Fruit fly (Drosophila melanogaster) whole organism, embryonic: ENCODE measurements around the gene lectin-33A.

Experiments used
- Atf-2 ChIP-seq: fragments of 200-800 bp; sonication (Bioruptor generic); optimal IDR thresholded peaks from 2 replicates; lab custom pipeline; 2016; ENCODE audit warnings: missing biosample characterization, missing genetic modification characterization
- B-H2 ChIP-seq: fragments of 200-800 bp; sonication (Bioruptor generic); optimal IDR thresholded peaks from 2 replicates; lab custom pipeline; 2018; ENCODE audit warnings: missing biosample characterization, mild to moderate bottlenecking, missing genetic modification characterization
- Bgb ChIP-seq: fragments of 200-800 bp; sonication (Bioruptor generic); IDR thresholded peaks from 2 replicates; pipeline ENCODE4 v1.3.6; 2022; ENCODE audit warnings: missing biosample characterization, missing genetic modification characterization; ENCODE audit not compliant: partially characterized antibody
- CG11723 ChIP-seq: fragments of 200-800 bp; sonication (Bioruptor generic); optimal IDR thresholded peaks from 2 replicates; lab custom pipeline; 2017; ENCODE audit warnings: missing biosample characterization, mild to moderate bottlenecking, missing genetic modification characterization
- CG15601 ChIP-seq: fragments of 200-800 bp; sonication (Bioruptor generic); optimal IDR thresholded peaks from 3 replicates; lab custom pipeline; 2019; ENCODE audit warnings: missing biosample characterization, mild to moderate bottlenecking, missing genetic modification characterization, moderate library complexity
- CG1603 ChIP-seq: fragments of 200-800 bp; sonication (Bioruptor generic); optimal IDR thresholded peaks from 2 replicates; lab custom pipeline; 2019; ENCODE audit warnings: missing biosample characterization, mild to moderate bottlenecking, missing genetic modification characterization, moderate library complexity
- CG16863 ChIP-seq: fragments of 200-800 bp; sonication (Bioruptor generic); optimal IDR thresholded peaks from 3 replicates; lab custom pipeline; 2016; ENCODE audit warnings: missing biosample characterization, missing genetic modification characterization
- CG17568 ChIP-seq: fragments of 200-800 bp; sonication (Bioruptor generic); optimal IDR thresholded peaks from 2 replicates; lab custom pipeline; 2018; ENCODE audit warnings: missing biosample characterization, mild to moderate bottlenecking, missing genetic modification characterization, moderate library complexity
- CG2199 ChIP-seq: fragments of 200-800 bp; sonication (Bioruptor generic); IDR thresholded peaks from 3 replicates; pipeline ENCODE4 v1.3.6; 2022; ENCODE audit warnings: missing biosample characterization, missing genetic modification characterization
- CG43689 ChIP-seq: fragments of 200-800 bp; sonication (Bioruptor generic); IDR thresholded peaks from 2 replicates; pipeline ENCODE4 v1.3.6; 2022; ENCODE audit warnings: missing biosample characterization, missing genetic modification characterization
- CG4424 ChIP-seq: fragments of 200-800 bp; sonication (Bioruptor generic); optimal IDR thresholded peaks from 3 replicates; lab custom pipeline; 2016; ENCODE audit warnings: missing biosample characterization, missing genetic modification characterization
- CG4820 ChIP-seq: fragments of 200-800 bp; sonication (Bioruptor generic); optimal IDR thresholded peaks from 3 replicates; lab custom pipeline; 2016; ENCODE audit warnings: missing biosample characterization, missing genetic modification characterization
- CG5180 ChIP-seq: fragments of 200-800 bp; sonication (Bioruptor generic); optimal IDR thresholded peaks from 3 replicates; lab custom pipeline; 2017; ENCODE audit warnings: missing biosample characterization, missing genetic modification characterization, mild to moderate bottlenecking, moderate library complexity, missing genetic modification reagents
- CG6654 ChIP-seq: fragments of 200-800 bp; sonication (Bioruptor generic); optimal IDR thresholded peaks from 2 replicates; lab custom pipeline; 2017; ENCODE audit warnings: missing biosample characterization, mild to moderate bottlenecking, missing genetic modification characterization
- CG6765 ChIP-seq: fragments of 200-800 bp; sonication (Bioruptor generic); optimal IDR thresholded peaks from 3 replicates; lab custom pipeline; 2017; ENCODE audit warnings: missing biosample characterization, mild to moderate bottlenecking, missing genetic modification characterization
- CG7357 ChIP-seq: fragments of 200-800 bp; sonication (Bioruptor generic); IDR thresholded peaks from 3 replicates; pipeline ENCODE4 v1.3.6; 2022; ENCODE audit warnings: missing biosample characterization, missing genetic modification characterization
- CG9215 ChIP-seq: fragments of 200-800 bp; sonication (Bioruptor generic); IDR thresholded peaks from 2 replicates; pipeline ENCODE4 v1.3.6; 2022; ENCODE audit warnings: missing biosample characterization, missing genetic modification characterization
- CG9932 ChIP-seq: fragments of 200-800 bp; sonication (Bioruptor generic); IDR thresholded peaks from 2 replicates; pipeline ENCODE4 v1.3.6; 2022; ENCODE audit warnings: missing biosample characterization, missing genetic modification characterization
- D19B ChIP-seq: fragments of 200-800 bp; sonication (Bioruptor generic); optimal IDR thresholded peaks from 2 replicates; lab custom pipeline; 2017; ENCODE audit warnings: missing biosample characterization, mild to moderate bottlenecking, missing genetic modification characterization
- E2f2 ChIP-seq: fragments of 200-800 bp; sonication (Bioruptor generic); IDR thresholded peaks from 2 replicates; pipeline ENCODE4 v1.3.6; 2022; ENCODE audit warnings: missing biosample characterization, missing genetic modification characterization
- Elba2 ChIP-seq: fragments of 200-800 bp; sonication (Bioruptor generic); optimal IDR thresholded peaks from 3 replicates; lab custom pipeline; 2016; ENCODE audit warnings: missing biosample characterization, missing genetic modification characterization
- H2.0 ChIP-seq: fragments of 200-800 bp; sonication (Bioruptor generic); IDR thresholded peaks from 2 replicates; pipeline ENCODE4 v1.3.6; 2022; ENCODE audit warnings: missing biosample characterization, missing genetic modification characterization
- Kr ChIP-seq: fragments of 200-800 bp; sonication (Bioruptor generic); optimal IDR thresholded peaks from 2 replicates; lab custom pipeline; 2017; ENCODE audit warnings: missing biosample characterization, mild to moderate bottlenecking, missing genetic modification characterization
- Med ChIP-seq: fragments of 200-800 bp; sonication (Bioruptor generic); peaks from one replicate; lab custom pipeline; 2016; ENCODE audit warnings: missing biosample characterization, missing genetic modification characterization, mild to moderate bottlenecking, inconsistent platforms, moderate library complexity
- Nf-YC ChIP-seq: fragments of 200-800 bp; optimal IDR thresholded peaks from 3 replicates; lab custom pipeline; 2019; ENCODE audit warnings: missing biosample characterization, mild to moderate bottlenecking, missing genetic modification characterization, moderate library complexity
- Vsx1 ChIP-seq: fragments of 200-800 bp; sonication (Bioruptor generic); optimal IDR thresholded peaks from 2 replicates; lab custom pipeline; 2017; ENCODE audit warnings: missing biosample characterization, mild to moderate bottlenecking, missing genetic modification characterization, missing genetic modification reagents
- abd-A ChIP-seq: fragments of 200-800 bp; sonication (Bioruptor generic); optimal IDR thresholded peaks from 3 replicates; lab custom pipeline; 2019; ENCODE audit warnings: missing biosample characterization, mild to moderate bottlenecking, missing genetic modification characterization, moderate library complexity
- aop ChIP-seq: fragments of 200-800 bp; sonication (Bioruptor generic); IDR thresholded peaks from 2 replicates; pipeline ENCODE4 v1.3.6; 2022; ENCODE audit warnings: missing biosample characterization, missing genetic modification characterization
- bab2 ChIP-seq: fragments of 200-800 bp; sonication (Bioruptor generic); optimal IDR thresholded peaks from 2 replicates; lab custom pipeline; 2016; ENCODE audit warnings: missing biosample characterization, missing genetic modification characterization
- cas ChIP-seq: fragments of 200-800 bp; sonication (Bioruptor generic); IDR thresholded peaks from 2 replicates; pipeline ENCODE4 v1.3.6; 2022; ENCODE audit warnings: missing biosample characterization, missing genetic modification characterization
- chinmo ChIP-seq: fragments of 200-800 bp; sonication (Bioruptor generic); IDR thresholded peaks from 4 replicates; pipeline ENCODE4 v1.3.6; 2022; ENCODE audit warnings: missing biosample characterization, missing genetic modification characterization; ENCODE audit not compliant: partially characterized antibody
- dimm ChIP-seq: fragments of 200-800 bp; sonication (Bioruptor generic); IDR thresholded peaks from 2 replicates; pipeline ENCODE4 v1.3.6; 2022; ENCODE audit warnings: missing biosample characterization, missing genetic modification characterization
- disco-r ChIP-seq: fragments of 200-800 bp; sonication (Bioruptor generic); optimal IDR thresholded peaks from 2 replicates; lab custom pipeline; 2016; ENCODE audit warnings: missing biosample characterization, missing genetic modification characterization
- dysf ChIP-seq: fragments of 200-800 bp; sonication (Bioruptor generic); IDR thresholded peaks from 3 replicates; pipeline ENCODE4 v1.3.6; 2022; ENCODE audit warnings: missing biosample characterization, missing genetic modification characterization
- fd102C ChIP-seq: fragments of 200-800 bp; sonication (Bioruptor generic); optimal IDR thresholded peaks from 2 replicates; lab custom pipeline; 2018; ENCODE audit warnings: missing biosample characterization, mild to moderate bottlenecking, missing genetic modification characterization, moderate library complexity
- gce ChIP-seq: fragments of 200-800 bp; sonication (Bioruptor generic); IDR thresholded peaks from 3 replicates; pipeline ENCODE4 v1.3.6; 2022; ENCODE audit warnings: missing biosample characterization, missing genetic modification characterization
- gsb ChIP-seq: fragments of 200-800 bp; sonication (Bioruptor generic); IDR thresholded peaks from 2 replicates; pipeline ENCODE4 v1.3.6; 2022; ENCODE audit warnings: missing biosample characterization, missing genetic modification characterization
- h ChIP-seq: fragments of >200 bp; optimal IDR thresholded peaks from 2 replicates; lab custom pipeline; 2017
- hb ChIP-seq: fragments of 200-800 bp; sonication (Bioruptor generic); IDR thresholded peaks from 3 replicates; pipeline ENCODE4 v1.3.6; 2022; ENCODE audit warnings: missing biosample characterization, missing genetic modification characterization; ENCODE audit not compliant: partially characterized antibody
- kah ChIP-seq: fragments of 200-800 bp; sonication (Bioruptor generic); optimal IDR thresholded peaks from 2 replicates; lab custom pipeline; 2018; ENCODE audit warnings: missing biosample characterization, mild to moderate bottlenecking, missing genetic modification characterization
- kni ChIP-seq: fragments of 200-800 bp; sonication (Bioruptor generic); optimal IDR thresholded peaks from 3 replicates; lab custom pipeline; 2017; ENCODE audit warnings: mild to moderate bottlenecking, missing biosample characterization, missing genetic modification reagents, missing genetic modification characterization
- oc ChIP-seq: fragments of 200-800 bp; sonication (Bioruptor generic); optimal IDR thresholded peaks from 2 replicates; lab custom pipeline; 2018; ENCODE audit warnings: missing biosample characterization, mild to moderate bottlenecking, missing genetic modification characterization, moderate library complexity
- psq ChIP-seq: fragments of 200-800 bp; sonication (Bioruptor generic); optimal IDR thresholded peaks from 2 replicates; lab custom pipeline; 2017; ENCODE audit warnings: missing biosample characterization, missing genetic modification characterization
- sc ChIP-seq, 3 experiments: fragments of >200 bp in 2 of 3; fragments of 200-800 bp in 1 of 3; sonication (Bioruptor generic) in 1 of 3; optimal IDR thresholded peaks; 2 replicates in 2 of 3; 3 replicates in 1 of 3; lab custom pipeline; 2017; ENCODE audit warnings: mild to moderate bottlenecking in 1 of 3, missing biosample characterization in 1 of 3, missing genetic modification characterization in 1 of 3, missing genetic modification reagents in 1 of 3
- schlank ChIP-seq: fragments of 200-800 bp; sonication (Bioruptor generic); optimal IDR thresholded peaks from 2 replicates; lab custom pipeline; 2018; ENCODE audit warnings: missing biosample characterization, mild to moderate bottlenecking, missing genetic modification characterization
- stc ChIP-seq: fragments of 200-800 bp; sonication (Bioruptor generic); IDR thresholded peaks from 2 replicates; pipeline ENCODE4 v1.3.6; 2022; ENCODE audit warnings: missing biosample characterization, missing genetic modification characterization
- stwl ChIP-seq: fragments of 200-800 bp; sonication (Bioruptor generic); optimal IDR thresholded peaks from 3 replicates; lab custom pipeline; 2018; ENCODE audit warnings: missing biosample characterization, mild to moderate bottlenecking, missing genetic modification characterization, moderate library complexity
- tx ChIP-seq: fragments of 200-800 bp; sonication (Bioruptor generic); optimal IDR thresholded peaks from 2 replicates; lab custom pipeline; 2016; ENCODE audit warnings: missing biosample characterization, missing genetic modification characterization
- vfl ChIP-seq: fragments of 200-800 bp; sonication (Bioruptor generic); optimal IDR thresholded peaks from 2 replicates; lab custom pipeline; 2016; ENCODE audit warnings: missing biosample characterization, missing genetic modification characterization
- vnd ChIP-seq: fragments of 200-800 bp; sonication (Bioruptor generic); IDR thresholded peaks from 3 replicates; pipeline ENCODE4 v1.3.6; 2022; ENCODE audit warnings: missing biosample characterization, missing genetic modification characterization; ENCODE audit not compliant: partially characterized antibody

Gene lectin-33A

DNA sequence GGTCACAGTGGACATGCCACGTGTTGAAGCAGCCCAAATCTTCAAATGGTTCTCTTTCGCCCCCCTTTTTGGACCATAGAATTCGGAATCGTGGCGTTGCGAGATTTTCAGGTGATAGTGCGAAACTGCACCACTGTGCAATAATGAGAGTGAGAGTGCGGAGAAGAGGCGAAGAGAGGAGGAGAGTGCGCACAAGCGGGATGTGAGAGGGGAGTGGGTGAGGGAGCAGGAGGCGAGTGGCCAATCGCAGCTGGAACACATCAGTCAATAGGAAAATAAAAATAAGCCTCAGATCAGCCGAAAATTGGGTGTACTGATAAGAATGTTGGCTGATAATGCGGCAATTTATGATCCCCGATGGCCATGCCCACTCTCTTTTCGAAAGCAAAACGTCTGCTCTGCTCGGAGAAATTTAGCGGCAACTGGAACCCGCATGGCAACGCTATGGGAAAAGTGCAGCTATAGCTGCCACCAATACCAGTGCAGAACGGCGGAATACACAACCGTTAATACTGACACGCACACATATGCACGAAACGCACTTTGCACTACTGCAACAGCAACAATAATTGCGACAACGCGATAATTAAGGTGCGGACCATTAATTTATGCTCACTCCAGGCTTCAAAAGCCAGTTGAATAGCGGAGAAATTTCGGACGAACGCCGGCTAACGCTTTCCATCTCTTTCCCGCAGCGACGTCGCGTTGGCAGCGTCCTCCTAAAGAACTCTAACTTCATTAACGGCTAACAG is 34.4 kb upstream of the lectin-33A start (continued):
- peak; percentile 64 for TF ChIP-seq kni (GFP tag; lab: Kevin White, UChicago)
- TF ChIP-seq oc (tag; lab: Kevin White, UChicago), result peak; percentile 52
- TF ChIP-seq disco-r (GFP tag; lab: Kevin White, UChicago), result no peak
- TF ChIP-seq Elba2, result peak; percentile 78
- TF ChIP-seq sc (optimal IDR thresholded peaks at IDR 0.05; lab: Kevin White, UChicago), result no peak
- TF ChIP-seq sc (GFP tag; optimal IDR thresholded peaks at IDR 0.05; lab: Kevin White, UChicago), result no peak
- TF ChIP-seq abd-A, result peak; percentile 70
- TF ChIP-seq CG4820, result no peak
- peak; percentile 4 for TF ChIP-seq tx (GFP tag; lab: Kevin White, UChicago)
- no peak for TF ChIP-seq aop
- no peak for TF ChIP-seq cas (GFP tag; lab: Robert Waterston, UW)
- TF ChIP-seq Nf-YC, result peak; percentile 94
- no peak for TF ChIP-seq psq
- TF ChIP-seq gce (GFP tag; lab: Robert Waterston, UW), result no peak
- TF ChIP-seq CG6765 (GFP tag; lab: Kevin White, UChicago), result no peak
- TF ChIP-seq Vsx1 (GFP tag; lab: Kevin White, UChicago), result no peak
- TF ChIP-seq CG11723 (GFP tag; lab: Kevin White, UChicago), result no peak
- no peak for TF ChIP-seq CG6654 (GFP tag; lab: Kevin White, UChicago)
- peak; percentile 89 for TF ChIP-seq Med (GFP tag; lab: Kevin White, UChicago)
- peak; percentile 37; the same call in 1 of the 2 replicates for TF ChIP-seq Bgb (GFP tag; lab: Robert Waterston, UW)
- TF ChIP-seq vfl, result no peak
- TF ChIP-seq kah, result peak; percentile 46
- TF ChIP-seq gsb (GFP tag; lab: Robert Waterston, UW), result no peak
- TF ChIP-seq B-H2, result no peak
- TF ChIP-seq stwl, result no peak
- TF ChIP-seq CG7357, result no peak
- no peak for TF ChIP-seq bab2 (GFP tag; lab: Kevin White, UChicago)
- TF ChIP-seq h (lab: Kevin White, UChicago), result no peak
- TF ChIP-seq CG9215 (GFP tag; lab: Robert Waterston, UW), result no peak
- no peak for TF ChIP-seq H2.0
- no peak for TF ChIP-seq CG15601 (tag; lab: Kevin White, UChicago)
- no peak for TF ChIP-seq CG2199 (GFP tag; lab: Robert Waterston, UW)
- TF ChIP-seq CG1603, result peak; percentile 15
- no peak for TF ChIP-seq CG4424 (GFP tag; lab: Kevin White, UChicago)
- TF ChIP-seq fd102C (GFP tag; lab: Kevin White, UChicago), result no peak
- no peak for TF ChIP-seq Kr
- no peak for TF ChIP-seq CG16863 (GFP tag; lab: Kevin White, UChicago)
- TF ChIP-seq hb (GFP tag; lab: Robert Waterston, UW), result peak; percentile 47; the same call in 1 of the 3 replicates
- TF ChIP-seq CG9932 (GFP tag; lab: Robert Waterston, UW), result no peak
- no peak for TF ChIP-seq CG43689 (GFP tag; lab: Robert Waterston, UW)
- no peak for TF ChIP-seq vnd (GFP tag; lab: Robert Waterston, UW)
- TF ChIP-seq E2f2 (GFP tag; lab: Robert Waterston, UW), result no peak
- no peak for TF ChIP-seq D19B (GFP tag; lab: Kevin White, UChicago)
- no peak for TF ChIP-seq CG5180 (GFP tag; lab: Kevin White, UChicago)
- TF ChIP-seq dimm, result no peak
- no peak for TF ChIP-seq CG17568 (GFP tag; lab: Kevin White, UChicago)
- no peak for TF ChIP-seq dysf (GFP tag; lab: Robert Waterston, UW)
- TF ChIP-seq schlank (tag; lab: Kevin White, UChicago), result no peak
- peak; percentile 57; the same call in 2 of the 4 replicates for TF ChIP-seq chinmo (GFP tag; lab: Robert Waterston, UW)
- no peak for TF ChIP-seq Atf-2 (GFP tag; lab: Kevin White, UChicago)
- TF ChIP-seq stc (GFP tag; lab: Robert Waterston, UW), result no peak
